Worm (Caenorhabditis elegans) whole organism, midembryonic: ENCODE measurements around the gene alx-1.

Experiments used
- cog-1 ChIP-seq: sonication (generic microtip); optimal IDR thresholded peaks from 2 replicates; lab custom pipeline; 2016; ENCODE audit warnings: missing genetic modification characterization, missing compliant biosample characterization
- flt-1 ChIP-seq: fragments of 200-800 bp; sonication (Bioruptor generic); IDR thresholded peaks from 2 replicates; pipeline ENCODE4 v1.3.6; 2022; ENCODE audit warnings: missing genetic modification characterization, missing compliant biosample characterization
- klf-2 ChIP-seq: fragments of 200-800 bp; sonication (Bioruptor generic); conservative IDR thresholded peaks from 2 replicates; pipeline ENCODE4 v1.3.6; 2022; ENCODE audit warnings: missing genetic modification reagents, missing genetic modification characterization, missing compliant biosample characterization
- med-1 ChIP-seq: sonication (generic microtip); optimal IDR thresholded peaks from 2 replicates; lab custom pipeline; 2017; ENCODE audit warnings: missing genetic modification characterization, mild to moderate bottlenecking, missing compliant biosample characterization, antibody characterized with exemption, missing genetic modification reagents; ENCODE audit not compliant: insufficient read depth
- ref-1 ChIP-seq: fragments of 200-800 bp; sonication (Bioruptor generic); conservative IDR thresholded peaks from 2 replicates; pipeline ENCODE4 v1.3.6; 2022; ENCODE audit warnings: missing genetic modification reagents, missing genetic modification characterization, missing compliant biosample characterization
- tab-1 ChIP-seq: fragments of 200-800 bp; sonication (Bioruptor generic); IDR thresholded peaks from 2 replicates; pipeline ENCODE4 v1.3.6; 2022; ENCODE audit warnings: missing genetic modification characterization, missing compliant biosample characterization
- ztf-23 ChIP-seq: fragments of 200-800 bp; sonication (Bioruptor generic); IDR thresholded peaks from 2 replicates; pipeline ENCODE4 v1.3.6; 2022; ENCODE audit warnings: missing genetic modification reagents, missing genetic modification characterization, missing compliant biosample characterization

DNA sequence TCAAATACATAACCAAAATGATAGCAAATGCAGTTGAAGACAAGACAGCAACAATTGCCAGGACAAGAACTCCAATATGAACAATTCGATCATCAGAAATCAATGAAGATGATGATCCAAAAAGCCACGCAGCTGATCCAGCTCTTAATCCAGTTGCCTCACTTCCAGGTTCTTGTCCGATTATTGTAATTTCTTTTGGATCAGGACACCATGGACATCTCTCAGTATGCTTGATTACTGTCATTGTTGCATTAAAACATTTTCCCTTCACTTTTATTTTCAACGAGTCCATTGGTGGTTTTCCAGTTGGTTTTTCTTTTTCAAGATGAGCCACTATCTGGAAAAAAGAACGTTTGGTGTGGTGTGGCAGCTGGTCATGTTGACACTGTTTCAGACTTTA, 7.3 kb downstream of the alx-1 start:
- no peak for TF ChIP-seq flt-1
- no peak for TF ChIP-seq cog-1 (tag; lab: Kevin White, UChicago)
- no peak for TF ChIP-seq ztf-23
- TF ChIP-seq med-1 = no peak
- no peak for TF ChIP-seq tab-1 (GFP tag; lab: Robert Waterston, UW)
- TF ChIP-seq ref-1 (GFP tag; lab: Robert Waterston, UW) = no peak
- TF ChIP-seq klf-2 = no peak
